Fruit fly (Drosophila melanogaster) whole organism, embryonic: ENCODE measurements around the gene DNAlig4.

Experiments used
- Antp ChIP-seq: fragments of 200-800 bp; sonication (Bioruptor generic); optimal IDR thresholded peaks from 3 replicates; lab custom pipeline; 2016; ENCODE audit warnings: missing biosample characterization, missing genetic modification characterization
- CG10209 ChIP-seq: fragments of 200-800 bp; sonication (Bioruptor generic); optimal IDR thresholded peaks from 3 replicates; lab custom pipeline; 2017; ENCODE audit warnings: missing biosample characterization, mild to moderate bottlenecking, missing genetic modification characterization, missing genetic modification reagents
- CG11085 ChIP-seq: fragments of 200-800 bp; sonication (Bioruptor generic); IDR thresholded peaks from 2 replicates; pipeline ENCODE4 v1.3.6; 2022; ENCODE audit warnings: missing biosample characterization, missing genetic modification characterization
- CG11696 ChIP-seq: fragments of 200-800 bp; sonication (Bioruptor generic); IDR thresholded peaks from 2 replicates; pipeline ENCODE4 v1.3.6; 2022; ENCODE audit warnings: missing biosample characterization, missing genetic modification characterization
- CG11723 ChIP-seq: fragments of 200-800 bp; sonication (Bioruptor generic); optimal IDR thresholded peaks from 2 replicates; lab custom pipeline; 2017; ENCODE audit warnings: missing biosample characterization, mild to moderate bottlenecking, missing genetic modification characterization
- CG1233 ChIP-seq: fragments of 200-800 bp; sonication (Bioruptor generic); optimal IDR thresholded peaks from 4 replicates; lab custom pipeline; 2018; ENCODE audit warnings: missing biosample characterization, mild to moderate bottlenecking, missing genetic modification characterization
- CG12659 ChIP-seq: fragments of 200-800 bp; sonication (Bioruptor generic); optimal IDR thresholded peaks from 3 replicates; lab custom pipeline; 2017; ENCODE audit warnings: mild to moderate bottlenecking, missing biosample characterization, missing genetic modification reagents, missing genetic modification characterization
- CG12744 ChIP-seq: fragments of 200-800 bp; sonication (Bioruptor generic); optimal IDR thresholded peaks from 2 replicates; lab custom pipeline; 2016; ENCODE audit warnings: missing biosample characterization, missing genetic modification characterization
- CG13624 ChIP-seq: fragments of 200-800 bp; sonication (Bioruptor generic); optimal IDR thresholded peaks from 2 replicates; lab custom pipeline; 2016; ENCODE audit warnings: missing biosample characterization, missing genetic modification characterization
- CG15696 ChIP-seq: fragments of 200-800 bp; sonication (Bioruptor generic); optimal IDR thresholded peaks from 2 replicates; lab custom pipeline; 2019; ENCODE audit warnings: missing biosample characterization, mild to moderate bottlenecking, missing genetic modification characterization, moderate library complexity
- CG16813 ChIP-seq: fragments of 200-800 bp; sonication (Bioruptor generic); IDR thresholded peaks from 3 replicates; pipeline ENCODE4 v1.3.6; 2022; ENCODE audit warnings: missing biosample characterization, missing genetic modification characterization; ENCODE audit not compliant: partially characterized antibody
- CG17328 ChIP-seq: fragments of 200-800 bp; sonication (Bioruptor generic); IDR thresholded peaks from 2 replicates; pipeline ENCODE4 v1.3.6; 2022; ENCODE audit warnings: missing biosample characterization, missing genetic modification characterization
- CG18262 ChIP-seq: fragments of 200-800 bp; optimal IDR thresholded peaks from 3 replicates; lab custom pipeline; 2019; ENCODE audit warnings: missing biosample characterization, mild to moderate bottlenecking, missing genetic modification characterization, moderate library complexity
- CG18619 ChIP-seq: fragments of 200-800 bp; sonication (Bioruptor generic); optimal IDR thresholded peaks from 3 replicates; lab custom pipeline; 2017; ENCODE audit warnings: missing biosample characterization, mild to moderate bottlenecking, missing genetic modification characterization
- CG30403 ChIP-seq: fragments of 200-800 bp; sonication (Bioruptor generic); optimal IDR thresholded peaks from 3 replicates; lab custom pipeline; 2016; ENCODE audit warnings: missing biosample characterization, missing genetic modification characterization
- CG3726 ChIP-seq: fragments of 200-800 bp; sonication (Bioruptor generic); IDR thresholded peaks from 3 replicates; pipeline ENCODE4, ENCODE4 v1.3.6; 2022; ENCODE audit warnings: missing biosample characterization, missing genetic modification characterization
- CG4328 ChIP-seq: fragments of 200-800 bp; sonication (Bioruptor generic); optimal IDR thresholded peaks from 3 replicates; lab custom pipeline; 2017; ENCODE audit warnings: missing biosample characterization, missing genetic modification reagents, missing genetic modification characterization
- CG4360 ChIP-seq: fragments of 200-800 bp; sonication (Bioruptor generic); IDR thresholded peaks from 2 replicates; pipeline ENCODE4 v1.3.6; 2022; ENCODE audit warnings: missing biosample characterization, missing genetic modification characterization
- CG4730 ChIP-seq: fragments of 200-800 bp; sonication (Bioruptor generic); IDR thresholded peaks from 2 replicates; pipeline ENCODE4 v1.3.6; 2022; ENCODE audit warnings: missing biosample characterization, missing genetic modification characterization
- CG5245 ChIP-seq: fragments of 200-800 bp; sonication (Bioruptor generic); optimal IDR thresholded peaks from 3 replicates; lab custom pipeline; 2016; ENCODE audit warnings: missing biosample characterization, missing genetic modification characterization
- CG9876 ChIP-seq: fragments of 200-800 bp; sonication (Bioruptor generic); optimal IDR thresholded peaks from 2 replicates; lab custom pipeline; 2016; ENCODE audit warnings: missing biosample characterization, missing genetic modification characterization
- CrebB ChIP-seq: fragments of 200-800 bp; sonication (Bioruptor generic); optimal IDR thresholded peaks from 3 replicates; lab custom pipeline; 2018; ENCODE audit warnings: missing biosample characterization, mild to moderate bottlenecking, missing genetic modification characterization
- D19A ChIP-seq: fragments of 200-800 bp; optimal IDR thresholded peaks from 3 replicates; lab custom pipeline; 2019; ENCODE audit warnings: missing biosample characterization, mild to moderate bottlenecking, missing genetic modification characterization, moderate library complexity
- Jarid2 ChIP-seq: fragments of 200-800 bp; sonication (Bioruptor generic); optimal IDR thresholded peaks from 3 replicates; lab custom pipeline; 2017; ENCODE audit warnings: mild to moderate bottlenecking, missing biosample characterization, missing genetic modification reagents, missing genetic modification characterization
- Kr ChIP-seq: fragments of 200-800 bp; sonication (Bioruptor generic); optimal IDR thresholded peaks from 2 replicates; lab custom pipeline; 2017; ENCODE audit warnings: missing biosample characterization, mild to moderate bottlenecking, missing genetic modification characterization
- Lhr ChIP-seq: fragments of 200-800 bp; sonication (Bioruptor generic); optimal IDR thresholded peaks from 3 replicates; lab custom pipeline; 2017; ENCODE audit warnings: mild to moderate bottlenecking, missing biosample characterization, missing genetic modification reagents, missing genetic modification characterization
- Meics ChIP-seq: fragments of 200-800 bp; sonication (Bioruptor generic); optimal IDR thresholded peaks from 2 replicates; lab custom pipeline; 2017; ENCODE audit warnings: missing biosample characterization, mild to moderate bottlenecking, missing genetic modification characterization
- NC2β ChIP-seq: fragments of 200-800 bp; sonication (Bioruptor generic); optimal IDR thresholded peaks from 2 replicates; lab custom pipeline; 2016; ENCODE audit warnings: missing biosample characterization, missing genetic modification characterization
- Neu2 ChIP-seq: fragments of 200-800 bp; sonication (Bioruptor generic); optimal IDR thresholded peaks from 3 replicates; lab custom pipeline; 2016; ENCODE audit warnings: missing biosample characterization, missing genetic modification characterization, borderline replicate concordance
- Opbp ChIP-seq: fragments of 200-800 bp; sonication (Bioruptor generic); IDR thresholded peaks from 3 replicates; pipeline ENCODE4 v1.3.6; 2022; ENCODE audit warnings: missing biosample characterization, missing genetic modification characterization; ENCODE audit not compliant: partially characterized antibody
- Sry-β ChIP-seq: fragments of 200-800 bp; sonication (Bioruptor generic); optimal IDR thresholded peaks from 2 replicates; lab custom pipeline; 2018; ENCODE audit warnings: missing biosample characterization, mild to moderate bottlenecking, missing genetic modification characterization, moderate library complexity
- Ssrp ChIP-seq: fragments of 200-800 bp; sonication (Bioruptor generic); optimal IDR thresholded peaks from 2 replicates; lab custom pipeline; 2018; ENCODE audit warnings: missing biosample characterization, mild to moderate bottlenecking, missing genetic modification characterization, moderate library complexity
- Vsx1 ChIP-seq: fragments of 200-800 bp; sonication (Bioruptor generic); optimal IDR thresholded peaks from 2 replicates; lab custom pipeline; 2017; ENCODE audit warnings: missing biosample characterization, mild to moderate bottlenecking, missing genetic modification characterization, missing genetic modification reagents
- amos ChIP-seq: fragments of 200-800 bp; sonication (Bioruptor generic); IDR thresholded peaks from 2 replicates; pipeline ENCODE4 v1.3.6; 2022; ENCODE audit warnings: missing biosample characterization, missing genetic modification characterization; ENCODE audit not compliant: partially characterized antibody
- ara ChIP-seq: fragments of 200-800 bp; sonication (Bioruptor generic); IDR thresholded peaks from 2 replicates; pipeline ENCODE4 v1.3.6; 2022; ENCODE audit warnings: missing biosample characterization, missing genetic modification characterization
- ash1 ChIP-seq: fragments of 200-800 bp; sonication (Bioruptor generic); optimal IDR thresholded peaks from 2 replicates; lab custom pipeline; 2018; ENCODE audit warnings: missing biosample characterization, mild to moderate bottlenecking, missing genetic modification characterization
- chinmo ChIP-seq: fragments of 200-800 bp; sonication (Bioruptor generic); IDR thresholded peaks from 4 replicates; pipeline ENCODE4 v1.3.6; 2022; ENCODE audit warnings: missing biosample characterization, missing genetic modification characterization; ENCODE audit not compliant: partially characterized antibody
- fru ChIP-seq: fragments of >200 bp; optimal IDR thresholded peaks from 2 replicates; lab custom pipeline; 2017
- kay ChIP-seq: fragments of 200-800 bp; sonication (Bioruptor generic); optimal IDR thresholded peaks from 2 replicates; lab custom pipeline; 2016; ENCODE audit warnings: missing biosample characterization, missing genetic modification characterization
- lilli ChIP-seq: fragments of 200-800 bp; sonication (Bioruptor generic); optimal IDR thresholded peaks from 3 replicates; lab custom pipeline; 2016; ENCODE audit warnings: missing biosample characterization, missing genetic modification characterization
- ranshi ChIP-seq: fragments of 200-800 bp; sonication (Bioruptor generic); IDR thresholded peaks from 2 replicates; pipeline ENCODE4 v1.3.6; 2022; ENCODE audit warnings: missing biosample characterization, missing genetic modification characterization
- rib ChIP-seq: fragments of 200-800 bp; sonication (Bioruptor generic); IDR thresholded peaks from 2 replicates; pipeline ENCODE4 v1.3.6; 2022; ENCODE audit warnings: missing biosample characterization, missing genetic modification characterization
- sim ChIP-seq: fragments of 200-800 bp; sonication (Bioruptor generic); IDR thresholded peaks from 2 replicates; pipeline ENCODE4 v1.3.6; 2022; ENCODE audit warnings: missing biosample characterization, missing genetic modification characterization
- sisA ChIP-seq: fragments of 200-800 bp; sonication (Bioruptor generic); IDR thresholded peaks from 2 replicates; pipeline ENCODE4 v1.3.6; 2022; ENCODE audit warnings: missing biosample characterization, missing genetic modification characterization
- so ChIP-seq: fragments of 200-800 bp; sonication (Bioruptor generic); IDR thresholded peaks from 3 replicates; pipeline ENCODE4 v1.3.6; 2022; ENCODE audit warnings: missing biosample characterization, missing genetic modification characterization
- sug ChIP-seq: fragments of 200-800 bp; optimal IDR thresholded peaks from 2 replicates; lab custom pipeline; 2019; ENCODE audit warnings: missing biosample characterization, mild to moderate bottlenecking, missing genetic modification characterization, moderate library complexity
- tll ChIP-seq, 2 experiments: fragments of 200-800 bp in 1 of 2; fragments of >200 bp in 1 of 2; sonication (Bioruptor generic) in 1 of 2; optimal IDR thresholded peaks; 2 replicates each; lab custom pipeline; 2017 to 2019; ENCODE audit warnings: missing biosample characterization in 2 of 2, missing genetic modification characterization in 2 of 2, mild to moderate bottlenecking in 1 of 2, moderate library complexity in 1 of 2
- twi ChIP-seq: fragments of 200-800 bp; optimal IDR thresholded peaks from 2 replicates; lab custom pipeline; 2019; ENCODE audit warnings: missing biosample characterization, mild to moderate bottlenecking, missing genetic modification characterization, moderate library complexity
- usp ChIP-seq: fragments of >200 bp; optimal IDR thresholded peaks from 2 replicates; lab custom pipeline; 2017; ENCODE audit warnings: missing biosample characterization, missing genetic modification characterization
- vfl ChIP-seq: fragments of 200-800 bp; sonication (Bioruptor generic); optimal IDR thresholded peaks from 2 replicates; lab custom pipeline; 2016; ENCODE audit warnings: missing biosample characterization, missing genetic modification characterization
- zfh1 ChIP-seq: fragments of 200-800 bp; sonication (Bioruptor generic); IDR thresholded peaks from 3 replicates; pipeline ENCODE4 v1.3.6; 2022; ENCODE audit warnings: missing biosample characterization, missing genetic modification characterization

DNAlig4 gene

DNA sequence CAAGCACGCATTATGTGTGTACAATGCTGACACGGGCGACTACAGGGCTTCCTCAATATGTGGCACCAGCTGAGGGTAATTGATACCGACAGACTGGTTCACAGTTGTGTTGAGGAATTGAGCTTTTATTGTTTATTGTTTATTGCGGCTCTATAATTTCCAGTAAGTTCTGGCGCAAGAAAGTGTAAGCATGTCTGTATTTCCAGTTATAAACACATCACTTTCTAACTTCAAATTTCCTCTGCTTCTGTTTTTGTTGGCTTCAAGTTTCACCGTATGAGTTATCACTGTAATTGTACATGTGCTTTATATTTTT is 41.1 kb downstream of the DNAlig4 start (continued):
- TF ChIP-seq Lhr (GFP tag; lab: Kevin White, UChicago) (no peak), kay (GFP tag; lab: Kevin White, UChicago) (peak; percentile 62), ash1 (no peak), Antp (GFP tag; lab: Kevin White, UChicago) (peak; percentile 85), Opbp (GFP tag; lab: Robert Waterston, UW) (no peak), CG15696 (peak; percentile 29), chinmo (GFP tag; lab: Robert Waterston, UW) (0 out of 4 replicates have a peak, but pooled peaks have one; percentile 4), CG30403 (peak; percentile 76), sisA (GFP tag; lab: Robert Waterston, UW) (peak; percentile 81), vfl (GFP tag; lab: Kevin White, UChicago) (peak; percentile 66), NC2β (GFP tag; lab: Kevin White, UChicago) (peak; percentile 71), CG18262 (tag; lab: Kevin White, UChicago) (peak; percentile 59), D19A (tag; lab: Kevin White, UChicago) (peak; percentile 57), Jarid2 (GFP tag; lab: Kevin White, UChicago) (peak; percentile 31), CG18619 (GFP tag; lab: Kevin White, UChicago) (peak; percentile 65), Kr (no peak), CG13624 (GFP tag; lab: Kevin White, UChicago) (peak; percentile 83), Meics (GFP tag; lab: Kevin White, UChicago) (peak; percentile 83), CG16813 (GFP tag; lab: Robert Waterston, UW) (no peak), Sry-β (no peak), CG11696 (peak; percentile 45; the same call in 1 of the 2 replicates), twi (tag; lab: Kevin White, UChicago) (peak; percentile 46), CG4730 (peak; percentile 50; the same call in 1 of the 2 replicates), CG4360 (no peak; the same call in 1 of the 2 replicates), CG1233 (GFP tag; lab: Kevin White, UChicago) (peak; percentile 74), tll (GFP tag; optimal IDR thresholded peaks at IDR 0.05; lab: Kevin White, UChicago) (no peak), sug (tag; lab: Kevin White, UChicago) (peak; percentile 66), ara (peak; percentile 34; the same call in 1 of the 2 replicates), CG11723 (GFP tag; lab: Kevin White, UChicago) (peak; percentile 6), Ssrp (peak; percentile 68), CG10209 (GFP tag; lab: Kevin White, UChicago) (peak; percentile 68), CG12659 (GFP tag; lab: Kevin White, UChicago) (peak; percentile 73), Neu2 (GFP tag; lab: Kevin White, UChicago) (no peak), rib (GFP tag; lab: Robert Waterston, UW) (peak; percentile 86), CG4328 (GFP tag; lab: Kevin White, UChicago) (peak; percentile 74), ranshi (GFP tag; lab: Robert Waterston, UW) (peak; percentile 43; the same call in 1 of the 2 replicates), zfh1 (GFP tag; lab: Robert Waterston, UW) (peak; percentile 56; the same call in 2 of the 3 replicates), CG11085 (peak; percentile 27; the same call in 1 of the 2 replicates), sim (GFP tag; lab: Robert Waterston, UW) (no peak), CG9876 (GFP tag; lab: Kevin White, UChicago) (peak; percentile 65), amos (no peak), CG12744 (GFP tag; lab: Kevin White, UChicago) (peak; percentile 57), CrebB (tag; lab: Kevin White, UChicago) (peak; percentile 59), CG5245 (GFP tag; lab: Kevin White, UChicago) (peak; percentile 53), CG17328 (GFP tag; lab: Robert Waterston, UW) (0 out of 2 replicates have a peak, but pooled peaks have one; percentile 28), Vsx1 (GFP tag; lab: Kevin White, UChicago) (peak; percentile 40), fru (no peak), usp (no peak), so (peak; percentile 83), CG3726 (GFP tag; lab: Robert Waterston, UW) (0 out of 3 replicates have a peak, but pooled peaks have one; percentile 35), lilli (GFP tag; lab: Kevin White, UChicago) (peak; percentile 84)
